Fruit fly (Drosophila melanogaster) whole organism, wandering third instar larva: ENCODE measurements around the gene CG42578.
A peak's percentile ranks its signal among the peaks of the same experiment; 100 is the strongest.

Source experiments
- Abd-B ChIP-seq: fragments of >200 bp; optimal IDR thresholded peaks from 2 replicates; lab custom pipeline; 2017; ENCODE audit warnings: missing biosample characterization, missing genetic modification characterization
- CG32264 ChIP-seq: fragments of 200-800 bp; sonication (Bioruptor generic); optimal IDR thresholded peaks from 2 replicates; lab custom pipeline; 2016; ENCODE audit warnings: missing biosample characterization, missing genetic modification characterization
- CG9705 ChIP-seq: fragments of 200-800 bp; sonication (Bioruptor generic); optimal IDR thresholded peaks from 2 replicates; lab custom pipeline; 2018; ENCODE audit warnings: missing biosample characterization, mild to moderate bottlenecking, missing genetic modification characterization
- CrebA ChIP-seq: fragments of 200-800 bp; sonication (Bioruptor generic); optimal IDR thresholded peaks from 2 replicates; lab custom pipeline; 2016; ENCODE audit warnings: missing biosample characterization, mild to moderate bottlenecking, missing genetic modification characterization, borderline replicate concordance
- Dfd ChIP-seq: fragments of >200 bp; optimal IDR thresholded peaks from 2 replicates; lab custom pipeline; 2017; ENCODE audit warnings: missing biosample characterization, missing genetic modification characterization
- Dif ChIP-seq: fragments of 200-275, 200-300 bp; sonication (Bioruptor generic); optimal IDR thresholded peaks from 2 replicates; lab custom pipeline; 2018; ENCODE audit warnings: missing biosample characterization, missing genetic modification characterization; ENCODE audit not compliant: partially characterized antibody
- GATAd ChIP-seq: sonication (Bioruptor generic); optimal IDR thresholded peaks from 2 replicates; lab custom pipeline; 2016; ENCODE audit warnings: missing biosample characterization, missing genetic modification characterization
- HLH106 ChIP-seq: fragments of 200-800 bp; optimal IDR thresholded peaks from 3 replicates; lab custom pipeline; 2019; ENCODE audit warnings: missing biosample characterization, mild to moderate bottlenecking, missing genetic modification characterization, moderate library complexity
- Hnf4 ChIP-seq: fragments of 200-800 bp; sonication (Bioruptor generic); optimal IDR thresholded peaks from 2 replicates; lab custom pipeline; 2016; ENCODE audit warnings: missing biosample characterization, mild to moderate bottlenecking, missing genetic modification characterization
- Hr78 ChIP-seq: fragments of >200 bp; optimal IDR thresholded peaks from 2 replicates; lab custom pipeline; 2017; ENCODE audit warnings: missing biosample characterization, missing genetic modification characterization
- Hr83 ChIP-seq: fragments of 200-300 bp; sonication (Bioruptor generic); optimal IDR thresholded peaks from 2 replicates; lab custom pipeline; 2016; ENCODE audit warnings: missing biosample characterization, mild to moderate bottlenecking, missing genetic modification characterization, moderate library complexity; ENCODE audit not compliant: poor library complexity, severe bottlenecking
- Jra ChIP-seq: sonication (Bioruptor generic); optimal IDR thresholded peaks from 2 replicates; lab custom pipeline; 2016; ENCODE audit warnings: missing biosample characterization, missing genetic modification characterization
- Mio ChIP-seq: sonication (Bioruptor generic); optimal IDR thresholded peaks from 2 replicates; lab custom pipeline; 2016; ENCODE audit warnings: missing biosample characterization, missing genetic modification characterization
- Myc ChIP-seq: fragments of >200 bp; optimal IDR thresholded peaks from 2 replicates; lab custom pipeline; 2017
- N ChIP-seq: fragments of >200 bp; optimal IDR thresholded peaks from 2 replicates; lab custom pipeline; 2018; ENCODE audit warnings: missing biosample characterization, missing external identifiers, missing genetic modification characterization
- OdsH ChIP-seq: fragments of 200-800 bp; sonication (Bioruptor generic); optimal IDR thresholded peaks from 2 replicates; lab custom pipeline; 2016; ENCODE audit warnings: missing biosample characterization, mild to moderate bottlenecking, missing genetic modification characterization
- Rel ChIP-seq, 2 experiments: fragments of 200-800 bp; sonication (Bioruptor generic) in 1 of 2; optimal IDR thresholded peaks; 2 replicates in 1 of 2; 3 replicates in 1 of 2; lab custom pipeline; 2016 to 2019; ENCODE audit warnings: mild to moderate bottlenecking in 2 of 2, missing biosample characterization in 2 of 2, missing genetic modification characterization in 2 of 2, moderate library complexity in 1 of 2
- Sp1 ChIP-seq: fragments of 200-800 bp; sonication (Bioruptor generic); optimal IDR thresholded peaks from 3 replicates; lab custom pipeline; 2019; ENCODE audit warnings: missing biosample characterization, mild to moderate bottlenecking, missing genetic modification characterization, moderate library complexity
- Vsx2 ChIP-seq: fragments of 200-300, 225-300 bp; sonication (Bioruptor generic); optimal IDR thresholded peaks from 2 replicates; lab custom pipeline; 2018; ENCODE audit warnings: missing biosample characterization, missing genetic modification characterization; ENCODE audit not compliant: partially characterized antibody
- br ChIP-seq: fragments of 200-800 bp; sonication (Bioruptor generic); optimal IDR thresholded peaks from 2 replicates; lab custom pipeline; 2016; ENCODE audit warnings: missing biosample characterization, missing genetic modification characterization
- brk ChIP-seq: fragments of 200-800 bp; sonication (Bioruptor generic); optimal IDR thresholded peaks from 2 replicates; lab custom pipeline; 2016; ENCODE audit warnings: missing biosample characterization, mild to moderate bottlenecking, missing genetic modification characterization
- dl ChIP-seq, 2 experiments: fragments of 175-275, 200-275 bp in 1 of 2; fragments of 200-275 bp in 1 of 2; sonication (Bioruptor generic); optimal IDR thresholded peaks; lab custom pipeline; 2018; ENCODE audit warnings: mild to moderate bottlenecking in 2 of 2, missing biosample characterization in 2 of 2, missing genetic modification characterization in 2 of 2, moderate library complexity in 2 of 2; ENCODE audit not compliant: partially characterized antibody in 2 of 2, insufficient read depth in 1 of 2
- dmrt93B ChIP-seq: fragments of 200-800 bp; sonication (Bioruptor generic); optimal IDR thresholded peaks from 2 replicates; lab custom pipeline; 2018; ENCODE audit warnings: missing biosample characterization, mild to moderate bottlenecking, missing genetic modification characterization
- dsf ChIP-seq: sonication (Bioruptor generic); optimal IDR thresholded peaks from 2 replicates; lab custom pipeline; 2016; ENCODE audit warnings: missing biosample characterization, missing genetic modification characterization, borderline replicate concordance
- ey ChIP-seq: fragments of 200-800 bp; sonication (Bioruptor generic); optimal IDR thresholded peaks from 2 replicates; lab custom pipeline; 2016; ENCODE audit warnings: missing biosample characterization, missing genetic modification characterization
- foxo ChIP-seq, 2 experiments: fragments of 200-800 bp; sonication (Bioruptor generic); optimal IDR thresholded peaks; 2 replicates in 1 of 2; 3 replicates in 1 of 2; lab custom pipeline; 2016 to 2017; ENCODE audit warnings: missing biosample characterization in 2 of 2, missing genetic modification characterization in 2 of 2
- fru ChIP-seq: fragments of 200-800 bp; sonication (Bioruptor generic); optimal IDR thresholded peaks from 3 replicates; lab custom pipeline; 2016; ENCODE audit warnings: missing biosample characterization, mild to moderate bottlenecking, missing genetic modification characterization
- h ChIP-seq: fragments of 200-800 bp; sonication (Bioruptor generic); optimal IDR thresholded peaks from 3 replicates; lab custom pipeline; 2016; ENCODE audit warnings: missing biosample characterization, mild to moderate bottlenecking, missing genetic modification characterization
- jim ChIP-seq: fragments of 175-275, 200-325 bp; sonication (Bioruptor generic); optimal IDR thresholded peaks from 2 replicates; lab custom pipeline; 2016; ENCODE audit warnings: missing biosample characterization, mild to moderate bottlenecking, missing genetic modification characterization
- lola ChIP-seq: fragments of >200 bp; optimal IDR thresholded peaks from 2 replicates; lab custom pipeline; 2017; ENCODE audit warnings: missing biosample characterization, missing genetic modification characterization
- pan ChIP-seq: fragments of >200 bp; optimal IDR thresholded peaks from 2 replicates; lab custom pipeline; 2017
- psq ChIP-seq: fragments of 200-800 bp; sonication (Bioruptor generic); optimal IDR thresholded peaks from 3 replicates; lab custom pipeline; 2017; ENCODE audit warnings: missing biosample characterization, mild to moderate bottlenecking, missing genetic modification characterization, moderate library complexity
- rgr ChIP-seq: fragments of 200-800 bp; sonication (Bioruptor generic); optimal IDR thresholded peaks from 3 replicates; lab custom pipeline; 2016; ENCODE audit warnings: missing biosample characterization, mild to moderate bottlenecking, missing genetic modification characterization
- sage ChIP-seq: fragments of 200-800 bp; sonication (Bioruptor generic); optimal IDR thresholded peaks from 2 replicates; lab custom pipeline; 2016; ENCODE audit warnings: missing biosample characterization, mild to moderate bottlenecking, missing genetic modification characterization
- sv ChIP-seq: fragments of 200-800 bp; sonication (Bioruptor generic); optimal IDR thresholded peaks from 3 replicates; lab custom pipeline; 2016; ENCODE audit warnings: missing biosample characterization, missing genetic modification characterization
- tai ChIP-seq: sonication (Bioruptor generic); optimal IDR thresholded peaks from 2 replicates; lab custom pipeline; 2016; ENCODE audit warnings: missing biosample characterization, missing genetic modification characterization
- usp ChIP-seq: fragments of >200 bp; optimal IDR thresholded peaks from 2 replicates; lab custom pipeline; 2017; ENCODE audit warnings: missing biosample characterization, missing genetic modification characterization
- woc ChIP-seq: sonication (Bioruptor generic); optimal IDR thresholded peaks from 2 replicates; lab custom pipeline; 2016; ENCODE audit warnings: missing biosample characterization, mild to moderate bottlenecking, missing genetic modification characterization

The CG42578 gene

DNA sequence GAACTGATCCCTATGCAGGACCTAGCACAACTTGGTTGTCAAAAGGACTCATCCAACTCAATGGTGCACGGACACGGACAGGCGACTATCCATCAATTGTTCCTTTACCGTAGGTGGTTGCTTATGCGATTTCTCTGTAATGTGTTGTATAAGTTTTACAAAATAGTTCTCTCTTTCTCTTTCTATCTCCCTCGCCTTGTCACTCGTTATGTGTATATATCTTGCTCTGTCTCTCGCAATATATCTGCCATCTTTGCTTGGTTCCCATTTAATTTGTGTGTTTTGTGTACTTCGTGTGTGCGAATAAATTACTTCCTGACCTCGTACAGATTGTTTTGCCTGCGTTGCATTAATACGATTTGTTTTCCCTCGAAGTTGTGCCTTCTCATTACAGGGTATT lies 24.5 kb downstream of the CG42578 start:
- TF ChIP-seq rgr (GFP tag; lab: Kevin White, UChicago) (no peak), usp (GFP tag; lab: Kevin White, UChicago) (no peak), Hr83 (GFP tag; lab: Kevin White, UChicago) (no peak), Dfd (GFP tag; lab: Kevin White, UChicago) (no peak), foxo (GFP tag; optimal IDR thresholded peaks at IDR 0.05; lab: Kevin White, UChicago) (no peak), HLH106 (tag; lab: Kevin White, UChicago) (no peak), Sp1 (GFP tag; lab: Kevin White, UChicago) (no peak), ey (no peak), lola (GFP tag; lab: Kevin White, UChicago) (no peak)

DNA sequence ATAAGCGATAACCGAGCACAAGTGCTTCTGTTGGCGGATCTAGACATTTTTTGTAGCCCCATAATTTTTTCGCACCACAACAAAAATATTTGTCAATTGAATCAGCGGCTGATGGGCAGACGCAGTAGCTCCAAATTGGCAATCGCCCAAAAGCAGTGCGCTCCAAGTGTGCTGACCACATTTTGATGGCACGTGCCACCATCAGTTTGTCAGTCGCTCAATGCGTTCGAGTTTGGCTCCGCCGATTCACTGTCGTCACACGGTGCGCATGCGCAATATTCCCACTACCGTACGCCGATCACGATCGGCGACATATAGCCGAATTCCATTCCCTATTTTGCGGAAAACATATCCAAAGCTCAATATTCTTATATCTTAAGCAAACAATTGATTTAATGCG lies 32.5 kb downstream of the CG42578 start:
- no peak for TF ChIP-seq Dif (GFP tag; lab: Kevin White, UChicago)
- no peak for TF ChIP-seq dsf (GFP tag; lab: Kevin White, UChicago)
- TF ChIP-seq rgr (GFP tag; lab: Kevin White, UChicago) = no peak
- no peak for TF ChIP-seq sv (GFP tag; lab: Kevin White, UChicago)
- no peak for TF ChIP-seq Vsx2 (GFP tag; lab: Kevin White, UChicago)
- TF ChIP-seq h (GFP tag; lab: Kevin White, UChicago) = no peak
- TF ChIP-seq brk (GFP tag; lab: Kevin White, UChicago) = no peak
- TF ChIP-seq fru = no peak
- no peak for TF ChIP-seq dl (GFP tag; optimal IDR thresholded peaks at IDR 0.05; lab: Kevin White, UChicago; ENCODE audit: insufficient read depth in 1 of 2, partially characterized antibody in 2 of 2)
- TF ChIP-seq Hr83 (GFP tag; lab: Kevin White, UChicago) = no peak
- TF ChIP-seq Myc (lab: Kevin White, UChicago) = no peak
- no peak for TF ChIP-seq OdsH (GFP tag; lab: Kevin White, UChicago)
- TF ChIP-seq N (GFP tag; lab: Kevin White, UChicago) = no peak
- no peak for TF ChIP-seq HLH106 (tag; lab: Kevin White, UChicago)

DNA sequence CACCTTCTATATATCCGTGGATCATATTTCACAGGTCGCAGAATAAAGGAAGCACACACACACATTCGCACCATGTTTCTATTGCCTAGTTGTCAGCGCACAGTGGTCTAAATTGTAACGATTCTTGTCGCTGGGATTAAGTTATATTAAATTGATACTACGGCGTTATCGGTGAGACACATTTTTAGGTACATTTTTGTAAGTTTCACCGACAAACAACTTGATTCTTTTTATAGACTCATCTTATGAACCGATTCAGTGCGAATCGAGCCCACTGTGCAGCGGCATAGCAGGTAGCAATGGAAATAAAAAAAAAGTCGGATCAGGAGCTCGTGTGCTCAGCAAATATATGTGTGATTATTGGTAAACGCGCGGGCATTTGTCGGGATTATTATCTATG lies 34.2 kb downstream of the CG42578 start:
- TF ChIP-seq Mio (GFP tag; lab: Kevin White, UChicago) (peak; percentile 25), h (GFP tag; lab: Kevin White, UChicago) (peak; percentile 87), foxo (GFP tag; optimal IDR thresholded peaks at IDR 0.05; lab: Kevin White, UChicago) (peak; percentile 30 to 73), OdsH (GFP tag; lab: Kevin White, UChicago) (peak; percentile 70), Dif (GFP tag; lab: Kevin White, UChicago) (no peak), pan (lab: Kevin White, UChicago) (no peak), Vsx2 (GFP tag; lab: Kevin White, UChicago) (no peak), Hr78 (GFP tag; lab: Kevin White, UChicago) (no peak), woc (GFP tag; lab: Kevin White, UChicago) (peak; percentile 57), Sp1 (GFP tag; lab: Kevin White, UChicago) (no peak), sage (GFP tag; lab: Kevin White, UChicago) (peak; percentile 67), br (GFP tag; lab: Kevin White, UChicago) (peak; percentile 80), tai (GFP tag; lab: Kevin White, UChicago) (no peak), psq (GFP tag; lab: Kevin White, UChicago) (peak; percentile 69), Hr83 (GFP tag; lab: Kevin White, UChicago) (no peak), jim (GFP tag; lab: Kevin White, UChicago) (no peak), Abd-B (GFP tag; lab: Kevin White, UChicago) (no peak), fru (peak; percentile 56), Hnf4 (GFP tag; lab: Kevin White, UChicago) (no peak), N (GFP tag; lab: Kevin White, UChicago) (no peak), Jra (GFP tag; lab: Kevin White, UChicago) (no peak), brk (GFP tag; lab: Kevin White, UChicago) (no peak), ey (peak; percentile 83), sv (GFP tag; lab: Kevin White, UChicago) (peak; percentile 69), usp (GFP tag; lab: Kevin White, UChicago) (no peak), Dfd (GFP tag; lab: Kevin White, UChicago) (no peak), HLH106 (tag; lab: Kevin White, UChicago) (no peak), GATAd (no peak), dsf (GFP tag; lab: Kevin White, UChicago) (no peak), lola (GFP tag; lab: Kevin White, UChicago) (no peak), CG9705 (GFP tag; lab: Kevin White, UChicago) (no peak), CrebA (GFP tag; lab: Kevin White, UChicago) (no peak), Myc (lab: Kevin White, UChicago) (no peak), CG32264 (GFP tag; lab: Kevin White, UChicago) (peak; percentile 8), Rel (GFP tag; optimal IDR thresholded peaks at IDR 0.05; lab: Kevin White, UChicago) (peak; percentile 11), Rel (tag; optimal IDR thresholded peaks at IDR 0.05; lab: Kevin White, UChicago) (no peak), rgr (GFP tag; lab: Kevin White, UChicago) (peak; percentile 86), dmrt93B (peak; percentile 22), dl (GFP tag; optimal IDR thresholded peaks at IDR 0.05; lab: Kevin White, UChicago; ENCODE audit: insufficient read depth in 1 of 2, partially characterized antibody in 2 of 2) (no peak)
